Worm (Caenorhabditis elegans) whole organism, early embryonic: Measurements from ENCODE around the gene C14A4.8.

Experiments
- B0310.2 ChIP-seq: sonication (generic microtip); optimal IDR thresholded peaks from 2 replicates; lab custom pipeline; 2016; ENCODE audit warnings: mild to moderate bottlenecking, missing genetic modification characterization, missing compliant biosample characterization
- F13C5.2 ChIP-seq: sonication (generic microtip); optimal IDR thresholded peaks from 2 replicates; lab custom pipeline; 2017; ENCODE audit warnings: mild to moderate bottlenecking, missing genetic modification characterization, inconsistent platforms, missing compliant biosample characterization
- aly-1 ChIP-seq: sonication (generic microtip); optimal IDR thresholded peaks from 2 replicates; lab custom pipeline; 2016; ENCODE audit warnings: missing genetic modification characterization, missing compliant biosample characterization
- ama-1 ChIP-seq: fragments of 150-350 bp; optimal IDR thresholded peaks from 2 replicates; lab custom pipeline; 2014
- ceh-13 ChIP-seq: fragments of 200-800 bp; sonication (Bioruptor generic); optimal IDR thresholded peaks from 2 replicates; lab custom pipeline; 2018; ENCODE audit warnings: mild to moderate bottlenecking, missing genetic modification characterization, missing compliant biosample characterization
- ceh-36 ChIP-seq: sonication (generic microtip); optimal IDR thresholded peaks from 2 replicates; lab custom pipeline; 2016; ENCODE audit warnings: missing genetic modification characterization, inconsistent platforms, missing compliant biosample characterization
- ets-7 ChIP-seq: sonication (generic microtip); optimal IDR thresholded peaks from 2 replicates; lab custom pipeline; 2016; ENCODE audit warnings: missing genotype, missing genetic modification characterization, missing compliant biosample characterization
- flt-1 ChIP-seq: fragments of 200-800 bp; sonication (Bioruptor generic); IDR thresholded peaks from 2 replicates; pipeline ENCODE4 v1.3.6; 2022; ENCODE audit warnings: missing genetic modification characterization, missing compliant biosample characterization
- hmbx-1 ChIP-seq: sonication (generic microtip); optimal IDR thresholded peaks from 2 replicates; lab custom pipeline; 2016; ENCODE audit warnings: mild to moderate bottlenecking, missing genetic modification characterization, missing compliant biosample characterization
- hmg-4 ChIP-seq: fragments of 200-800 bp; sonication (Bioruptor generic); optimal IDR thresholded peaks from 2 replicates; lab custom pipeline; 2018; ENCODE audit warnings: mild to moderate bottlenecking, missing genetic modification characterization, missing compliant biosample characterization
- hnd-1 ChIP-seq: sonication (generic microtip); optimal IDR thresholded peaks from 2 replicates; lab custom pipeline; 2016; ENCODE audit warnings: missing genetic modification characterization, missing compliant biosample characterization
- pes-1 ChIP-seq: fragments of 200-800 bp; sonication (Bioruptor generic); IDR thresholded peaks from 2 replicates; pipeline ENCODE4 v1.3.6; 2022; ENCODE audit warnings: missing genetic modification reagents, missing genetic modification characterization, missing compliant biosample characterization
- scrt-1 ChIP-seq: fragments of 200-800 bp; sonication (Bioruptor generic); IDR thresholded peaks from 2 replicates; pipeline ENCODE4 v1.3.6; 2022; ENCODE audit warnings: missing genetic modification characterization, missing compliant biosample characterization
- sea-1 ChIP-seq: fragments of 200-800 bp; sonication (Bioruptor generic); conservative IDR thresholded peaks from 2 replicates; pipeline ENCODE4 v1.3.6; 2022; ENCODE audit warnings: missing genetic modification characterization, missing compliant biosample characterization
- tbx-11 ChIP-seq: fragments of 200-800 bp; sonication (Bioruptor generic); IDR thresholded peaks from 2 replicates; pipeline ENCODE4 v1.3.6; 2022; ENCODE audit warnings: missing genetic modification characterization, missing compliant biosample characterization
- tbx-37 ChIP-seq: fragments of 200-800 bp; sonication (Bioruptor generic); conservative IDR thresholded peaks from 2 replicates; pipeline ENCODE4 v1.3.6; 2022; ENCODE audit warnings: missing genetic modification reagents, missing genetic modification characterization, missing compliant biosample characterization
- tra-4 ChIP-seq: sonication (generic microtip); optimal IDR thresholded peaks from 2 replicates; lab custom pipeline; 2017; ENCODE audit warnings: missing genetic modification characterization, missing compliant biosample characterization

The C14A4.8 gene

ce11 chrII:10566458-10566857, 31.5 kb downstream of the C14A4.8 start:
- TF ChIP-seq pes-1 (GFP tag; lab: Robert Waterston, UW) = no peak
- no peak for TF ChIP-seq ceh-36 (tag; lab: Kevin White, UChicago)
- no peak for TF ChIP-seq hnd-1 (tag; lab: Kevin White, UChicago)
- no peak for TF ChIP-seq ets-7 (tag; lab: Kevin White, UChicago)
- TF ChIP-seq hmg-4 (GFP tag; lab: Kevin White, UChicago) = no peak
- no peak for TF ChIP-seq ceh-13 (GFP tag; lab: Kevin White, UChicago)
- no peak for TF ChIP-seq B0310.2 (tag; lab: Kevin White, UChicago)
- no peak for TF ChIP-seq aly-1 (tag; lab: Kevin White, UChicago)
- no peak for TF ChIP-seq sea-1 (GFP tag; lab: Robert Waterston, UW)
- TF ChIP-seq hmbx-1 = no peak
- TF ChIP-seq tbx-11 (GFP tag; lab: Robert Waterston, UW) = no peak
- no peak for TF ChIP-seq tra-4
- TF ChIP-seq scrt-1 (GFP tag; lab: Robert Waterston, UW) = no peak

- no peak for TF ChIP-seq ceh-36 (tag; lab: Kevin White, UChicago)
- no peak for TF ChIP-seq aly-1 (tag; lab: Kevin White, UChicago)
- no peak for TF ChIP-seq scrt-1 (GFP tag; lab: Robert Waterston, UW)
- TF ChIP-seq pes-1 (GFP tag; lab: Robert Waterston, UW) = no peak
- TF ChIP-seq tbx-37 (GFP tag; lab: Robert Waterston, UW) = no peak
- no peak for TF ChIP-seq ets-7 (tag; lab: Kevin White, UChicago)
- TF ChIP-seq B0310.2 (tag; lab: Kevin White, UChicago) = no peak
- TF ChIP-seq hmg-4 (GFP tag; lab: Kevin White, UChicago) = no peak
- no peak for TF ChIP-seq sea-1 (GFP tag; lab: Robert Waterston, UW)
- no peak for TF ChIP-seq ama-1
- no peak for TF ChIP-seq hnd-1 (tag; lab: Kevin White, UChicago)
- TF ChIP-seq tbx-11 (GFP tag; lab: Robert Waterston, UW) = no peak
- no peak for TF ChIP-seq ceh-13 (GFP tag; lab: Kevin White, UChicago)
- TF ChIP-seq flt-1 (GFP tag; lab: Robert Waterston, UW) = no peak
- TF ChIP-seq tra-4 = no peak
These were observed 33.4 kb downstream of the C14A4.8 start, which contains the start of the genes C06A1.6 and C06A1.7 for ce11 chrII:10564578-10564977. TSS of gene C06A1.6 (minus strand) at chrII:10564678. TSS of gene C06A1.7 (plus strand) at chrII:10564891.

ce11 chrII:10563368-10563767, 34.6 kb downstream of the C14A4.8 start, which contains the start of gene cdc-48.1:
TSS of gene cdc-48.1 (minus strand) at chrII:10563407.
- TF ChIP-seq tra-4 (peak; percentile 60), B0310.2 (tag; lab: Kevin White, UChicago) (peak; percentile 74), F13C5.2 (tag; lab: Kevin White, UChicago) (peak; percentile 99), flt-1 (GFP tag; lab: Robert Waterston, UW) (peak; percentile 81), ceh-13 (GFP tag; lab: Kevin White, UChicago) (peak; percentile 47), tbx-11 (GFP tag; lab: Robert Waterston, UW) (peak; percentile 57; the same call in 1 of the 2 replicates), hmg-4 (GFP tag; lab: Kevin White, UChicago) (peak; percentile 65), tbx-37 (GFP tag; lab: Robert Waterston, UW) (peak; percentile 75), hmbx-1 (peak; percentile 51), ets-7 (tag; lab: Kevin White, UChicago) (peak; percentile 45), ama-1 (no peak), pes-1 (GFP tag; lab: Robert Waterston, UW) (peak; percentile 82), scrt-1 (GFP tag; lab: Robert Waterston, UW) (peak; percentile 57; the same call in 1 of the 2 replicates), sea-1 (GFP tag; lab: Robert Waterston, UW) (peak; percentile 86), ceh-36 (tag; lab: Kevin White, UChicago) (peak; percentile 54), hnd-1 (tag; lab: Kevin White, UChicago) (peak; percentile 42), aly-1 (tag; lab: Kevin White, UChicago) (no peak)

- no peak for TF ChIP-seq hmbx-1
- TF ChIP-seq ama-1 = no peak
These were observed 38.2 kb downstream of the C14A4.8 start for ce11 chrII:10559671-10560184.

- TF ChIP-seq sea-1 (GFP tag; lab: Robert Waterston, UW) (no peak), ceh-13 (GFP tag; lab: Kevin White, UChicago) (no peak), pes-1 (GFP tag; lab: Robert Waterston, UW) (no peak), scrt-1 (GFP tag; lab: Robert Waterston, UW) (no peak), flt-1 (GFP tag; lab: Robert Waterston, UW) (no peak), hnd-1 (tag; lab: Kevin White, UChicago) (no peak), ets-7 (tag; lab: Kevin White, UChicago) (no peak), F13C5.2 (tag; lab: Kevin White, UChicago) (no peak)
These were observed 39.0 kb downstream of the C14A4.8 start for ce11 chrII:10558962-10559415.

- TF ChIP-seq pes-1 (GFP tag; lab: Robert Waterston, UW) = no peak
- no peak for TF ChIP-seq hmbx-1
- no peak for TF ChIP-seq tbx-37 (GFP tag; lab: Robert Waterston, UW)
- no peak for TF ChIP-seq tra-4
- no peak for TF ChIP-seq flt-1 (GFP tag; lab: Robert Waterston, UW)
- no peak for TF ChIP-seq hnd-1 (tag; lab: Kevin White, UChicago)
These were observed 39.6 kb downstream of the C14A4.8 start for ce11 chrII:10558345-10558744.

ce11 chrII:10557206-10557574, 40.7 kb downstream of the C14A4.8 start:
- no peak for TF ChIP-seq ama-1
- TF ChIP-seq F13C5.2 (tag; lab: Kevin White, UChicago) = no peak
- no peak for TF ChIP-seq tbx-11 (GFP tag; lab: Robert Waterston, UW)
- TF ChIP-seq hmg-4 (GFP tag; lab: Kevin White, UChicago) = no peak
- TF ChIP-seq ets-7 (tag; lab: Kevin White, UChicago) = no peak
- TF ChIP-seq B0310.2 (tag; lab: Kevin White, UChicago) = no peak
- no peak for TF ChIP-seq ceh-36 (tag; lab: Kevin White, UChicago)
